Fruit fly (Drosophila melanogaster): ENCODE measurements around the gene eff.

The eff gene

DNA sequence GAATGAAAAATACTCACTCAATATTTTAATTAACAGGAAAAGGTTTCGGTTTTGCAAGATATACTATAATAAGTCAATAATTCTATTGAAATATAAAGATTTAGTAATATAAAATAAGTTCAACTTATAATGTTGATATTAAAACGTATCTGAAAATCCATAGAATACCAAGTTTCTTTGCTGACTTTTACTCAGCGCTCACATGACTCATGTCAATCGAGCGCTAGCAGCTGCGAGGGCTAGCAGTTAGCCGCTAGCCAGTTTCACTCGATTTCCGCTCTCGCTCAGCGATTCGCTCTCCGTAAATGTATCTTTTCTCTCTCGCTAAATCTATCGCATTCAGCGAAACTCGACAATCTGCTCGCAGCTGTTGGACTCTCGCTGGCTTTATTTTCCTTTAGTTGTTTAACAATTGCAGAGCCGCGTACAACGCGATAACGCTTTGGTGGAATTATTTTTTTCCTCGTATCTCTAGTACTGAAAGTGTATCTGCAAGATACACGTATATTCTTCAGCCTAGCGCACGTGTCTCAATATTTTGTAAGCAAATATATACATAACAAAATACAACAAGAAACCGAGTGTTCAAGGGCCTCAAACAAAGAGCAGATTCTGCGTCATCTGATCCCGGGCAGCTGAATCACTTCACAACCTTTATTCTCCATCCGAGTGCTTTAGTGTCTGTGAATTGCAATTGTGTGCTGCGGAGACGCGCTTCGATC lies 8.1 kb upstream of the eff start (continued):
- TF ChIP-seq sug (tag; optimal IDR thresholded peaks at IDR 0.05) (peak; percentile 68), Gsc (GFP tag; IDR thresholded peaks at IDR 0.05) (no peak), grn (GFP tag; optimal IDR thresholded peaks at IDR 0.05) (peak; percentile 78), CG6813 (GFP tag; optimal IDR thresholded peaks at IDR 0.05) (peak; percentile 92), kah (GFP tag; optimal IDR thresholded peaks at IDR 0.05) (peak; percentile 48), CG3407 (GFP tag; optimal IDR thresholded peaks at IDR 0.05) (peak; percentile 71), CG10979 (tag; optimal IDR thresholded peaks at IDR 0.05) (peak; percentile 57), scrt (GFP tag; optimal IDR thresholded peaks at IDR 0.05) (peak; percentile 69), onecut (GFP tag; IDR thresholded peaks at IDR 0.05) (peak; percentile 58), pfk (GFP tag; optimal IDR thresholded peaks at IDR 0.05) (peak; percentile 68), CG2712 (tag; optimal IDR thresholded peaks at IDR 0.05) (peak; percentile 69), Aef1 (GFP tag; IDR thresholded peaks at IDR 0.05) (no peak), CG1529 (GFP tag; optimal IDR thresholded peaks at IDR 0.05) (peak; percentile 78), rib (GFP tag; IDR thresholded peaks at IDR 0.05) (peak; percentile 34; the same call in 1 of the 2 replicates), ash1 (GFP tag; optimal IDR thresholded peaks at IDR 0.05) (peak; percentile 67), D19B (GFP tag; optimal IDR thresholded peaks at IDR 0.05) (peak; percentile 21), B-H1 (GFP tag; IDR thresholded peaks at IDR 0.05) (no peak; the same call in 2 of the 3 replicates), lola (GFP tag; optimal IDR thresholded peaks at IDR 0.05) (peak in 1 of 3 experiments; percentile 66), CG9727 (GFP tag; optimal IDR thresholded peaks at IDR 0.05) (peak; percentile 78), org-1 (GFP tag; optimal IDR thresholded peaks at IDR 0.05) (peak; percentile 79), CrebB (tag; optimal IDR thresholded peaks at IDR 0.05) (peak; percentile 88), CG7556 (GFP tag; optimal IDR thresholded peaks at IDR 0.05) (peak; percentile 75), lmd (GFP tag; IDR thresholded peaks at IDR 0.05) (no peak; the same call in 1 of the 2 replicates), CG11723 (GFP tag; optimal IDR thresholded peaks at IDR 0.05) (peak; percentile 71), Hr78 (GFP tag; optimal IDR thresholded peaks at IDR 0.05) (peak in 1 of 2 experiments; percentile 16), Hr51 (GFP tag; optimal IDR thresholded peaks at IDR 0.05) (peak in 1 of 2 experiments; percentile 32), CG12236 (GFP tag; optimal IDR thresholded peaks at IDR 0.05) (peak; percentile 64), CG10209 (GFP tag; optimal IDR thresholded peaks at IDR 0.05) (peak; percentile 78), CG8290 (GFP tag; optimal IDR thresholded peaks at IDR 0.05) (no peak), CG8290 (tag; optimal IDR thresholded peaks at IDR 0.05) (peak; percentile 58 to 91), CG1792 (GFP tag; optimal IDR thresholded peaks at IDR 0.05) (peak; percentile 31), ato (GFP tag; IDR thresholded peaks at IDR 0.05; ENCODE audit: partially characterized antibody) (peak; percentile 67; the same call in 1 of the 2 replicates), TFAM (GFP tag; optimal IDR thresholded peaks at IDR 0.05) (peak; percentile 26), CG34224 (GFP tag; IDR thresholded peaks at IDR 0.05; ENCODE audit: partially characterized antibody) (peak; percentile 51; the same call in 1 of the 3 replicates), unpg (GFP tag; optimal IDR thresholded peaks at IDR 0.05) (peak; percentile 75), Eip74EF (GFP tag; optimal IDR thresholded peaks at IDR 0.05) (peak in 1 of 2 experiments; percentile 71), CG6654 (GFP tag; optimal IDR thresholded peaks at IDR 0.05) (no peak), CG3726 (GFP tag; IDR thresholded peaks at IDR 0.05) (no peak; the same call in 2 of the 3 replicates), Ets65A (GFP tag) (no peak), CG31441 (GFP tag; IDR thresholded peaks at IDR 0.05) (peak; percentile 57; the same call in 1 of the 2 replicates), Bdp1 (GFP tag; optimal IDR thresholded peaks at IDR 0.05) (peak; percentile 39), CG4617 (GFP tag; optimal IDR thresholded peaks at IDR 0.05; ENCODE audit: borderline replicate concordance) (no peak), cad (GFP tag; optimal IDR thresholded peaks at IDR 0.05) (no peak), HLH4C (GFP tag; IDR thresholded peaks at IDR 0.05; ENCODE audit: partially characterized antibody) (peak; percentile 22; the same call in 1 of the 3 replicates), eve (GFP tag; optimal IDR thresholded peaks at IDR 0.05) (no peak), CG10274 (GFP tag; optimal IDR thresholded peaks at IDR 0.05) (peak; percentile 42), Hmr (GFP tag; optimal IDR thresholded peaks at IDR 0.05) (peak; percentile 87), chm (GFP tag; IDR thresholded peaks at IDR 0.05) (peak; percentile 94)

Data from whole organism, embryonic.